Fruit fly (Drosophila melanogaster) whole organism: Measurements from ENCODE around the gene TwdlZ.

ENCODE experiments used
- CG8478 ChIP-seq: fragments of >200 bp; optimal IDR thresholded peaks from 2 replicates; lab custom pipeline; 2018; ENCODE audit warnings: inconsistent platforms
- EcR ChIP-seq, 2 experiments: fragments of >200 bp; optimal IDR thresholded peaks; 2 replicates each; lab custom pipeline; 2017; ENCODE audit warnings: missing biosample characterization in 2 of 2, missing genetic modification characterization in 2 of 2, missing genetic modification reagents in 2 of 2

dm6 chrX:16768770-16769169, 30.8 kb downstream of the TwdlZ start:
- TF ChIP-seq EcR (GFP tag; optimal IDR thresholded peaks at IDR 0.05; lab: Kevin White, UChicago) (no peak), CG8478 (lab: Kevin White, UChicago) (no peak)
